Worm (Caenorhabditis elegans) whole organism, L4/young adult: ENCODE results near the gene col-140.

ENCODE experiments used
- W03F9.2 ChIP-seq: fragments of 150-350 bp; optimal IDR thresholded peaks from 2 replicates; lab custom pipeline; 2014; ENCODE audit warnings: missing biosample characterization, missing genetic modification characterization
- him-1 ChIP-seq: sonication (generic microtip); optimal IDR thresholded peaks from 2 replicates; lab custom pipeline; 2016; ENCODE audit warnings: missing genotype, missing genetic modification reagents, missing genetic modification characterization, missing compliant biosample characterization

- TF ChIP-seq him-1 (tag; lab: Kevin White, UChicago) = no peak
- TF ChIP-seq W03F9.2 (tag; lab: Kevin White, UChicago) = no peak
Observed at ce11 chrV:5792031-5792430, 44.6 kb downstream of the col-140 start, which contains the start of gene ZC250.2.
